Worm (Caenorhabditis elegans) whole organism, young adult: ENCODE measurements around the gene fkb-3.
A peak's percentile ranks its signal among the peaks of the same experiment; 100 is the strongest.

ENCODE experiments used
- B0261.1 ChIP-seq: sonication (generic microtip); optimal IDR thresholded peaks from 2 replicates; lab custom pipeline; 2016; ENCODE audit warnings: mild to moderate bottlenecking, missing genetic modification characterization, moderate library complexity, missing compliant biosample characterization
- B0336.3 ChIP-seq: fragments of 200-800 bp; sonication (Bioruptor generic); IDR thresholded peaks from 2 replicates; pipeline ENCODE4 v1.3.6; 2022; ENCODE audit warnings: missing genetic modification characterization, missing compliant biosample characterization
- C06A6.2 ChIP-seq: fragments of 200-800 bp; sonication (Bioruptor generic); conservative IDR thresholded peaks from 2 replicates; pipeline ENCODE4 v1.3.6; 2022; ENCODE audit warnings: missing genetic modification characterization, missing compliant biosample characterization
- C17E4.6 ChIP-seq: fragments of 200-800 bp; sonication (Bioruptor generic); IDR thresholded peaks from 2 replicates; pipeline ENCODE4 v1.3.6; 2022; ENCODE audit warnings: missing genetic modification reagents, missing genetic modification characterization, missing compliant biosample characterization
- D2030.7 ChIP-seq: fragments of 200-800 bp; sonication (Bioruptor generic); IDR thresholded peaks from 2 replicates; pipeline ENCODE4 v1.3.6; 2022; ENCODE audit warnings: missing genetic modification reagents, missing genetic modification characterization, missing compliant biosample characterization
- F49E8.2 ChIP-seq: sonication (generic microtip); optimal IDR thresholded peaks from 3 replicates; lab custom pipeline; 2017; ENCODE audit warnings: missing genetic modification characterization, mild to moderate bottlenecking, missing compliant biosample characterization, antibody characterized with exemption, moderate library complexity; ENCODE audit not compliant: insufficient read depth
- F57A8.1 ChIP-seq: fragments of 200-800 bp; sonication (Bioruptor generic); optimal IDR thresholded peaks from 2 replicates; lab custom pipeline; 2018; ENCODE audit warnings: mild to moderate bottlenecking, missing genetic modification characterization, moderate library complexity, missing compliant biosample characterization
- K12H6.12 ChIP-seq: fragments of 200-800 bp; sonication (Bioruptor generic); optimal IDR thresholded peaks from 2 replicates; lab custom pipeline; 2018; ENCODE audit warnings: mild to moderate bottlenecking, missing genetic modification characterization, missing compliant biosample characterization
- T07F8.4 ChIP-seq: sonication (generic microtip); optimal IDR thresholded peaks from 2 replicates; lab custom pipeline; 2016; ENCODE audit warnings: mild to moderate bottlenecking, missing genetic modification characterization, moderate library complexity, missing compliant biosample characterization
- Y53G8AR.9 ChIP-seq: fragments of 200-800 bp; sonication (Bioruptor generic); conservative IDR thresholded peaks from 2 replicates; pipeline ENCODE4 v1.3.6; 2022; ENCODE audit warnings: missing genetic modification reagents, missing genetic modification characterization, missing compliant biosample characterization
- Y67H2A.10 ChIP-seq: fragments of 200-800 bp; sonication (Bioruptor generic); conservative IDR thresholded peaks from 2 replicates; pipeline ENCODE4 v1.3.6; 2022; ENCODE audit warnings: missing genetic modification reagents, missing genetic modification characterization, missing compliant biosample characterization
- aptf-3 ChIP-seq: fragments of 200-800 bp; sonication (Bioruptor generic); IDR thresholded peaks from 2 replicates; pipeline ENCODE4 v1.3.6; 2022; ENCODE audit warnings: missing genetic modification characterization, missing compliant biosample characterization
- attf-3 ChIP-seq: fragments of 200-800 bp; sonication (Bioruptor generic); conservative IDR thresholded peaks from 2 replicates; pipeline ENCODE4 v1.3.6; 2022; ENCODE audit warnings: missing genetic modification reagents, missing genetic modification characterization, missing compliant biosample characterization
- cebp-1 ChIP-seq, 2 experiments: fragments of 200-800 bp in 1 of 2; sonication (Bioruptor generic) in 1 of 2; sonication (generic microtip) in 1 of 2; IDR thresholded peaks in 1 of 2; optimal IDR thresholded peaks in 1 of 2; 2 replicates each; pipeline versions ENCODE4 v1.3.6 to Lab custom; 2017 to 2022; ENCODE audit warnings: missing compliant biosample characterization in 2 of 2, missing genetic modification characterization in 2 of 2, mild to moderate bottlenecking in 1 of 2, missing genetic modification reagents in 1 of 2, moderate library complexity in 1 of 2
- ceh-100 ChIP-seq: fragments of 200-800 bp; sonication (Bioruptor generic); IDR thresholded peaks from 2 replicates; pipeline ENCODE4 v1.3.6; 2022; ENCODE audit warnings: missing genetic modification reagents, missing genetic modification characterization, missing compliant biosample characterization
- ceh-79 ChIP-seq: sonication (generic microtip); optimal IDR thresholded peaks from 2 replicates; lab custom pipeline; 2017; ENCODE audit warnings: mild to moderate bottlenecking, missing genetic modification characterization, missing compliant biosample characterization
- die-1 ChIP-seq: sonication (generic microtip); optimal IDR thresholded peaks from 2 replicates; lab custom pipeline; 2016; ENCODE audit warnings: missing genotype, mild to moderate bottlenecking, missing genetic modification characterization, missing compliant biosample characterization
- efl-1 ChIP-seq: fragments of 150-350 bp; optimal IDR thresholded peaks from 2 replicates; lab custom pipeline; 2014; ENCODE audit warnings: missing biosample characterization, missing genetic modification reagents, missing genetic modification characterization
- egl-18 ChIP-seq: fragments of 200-800 bp; sonication (Bioruptor generic); IDR thresholded peaks from 2 replicates; pipeline ENCODE4 v1.3.6; 2022; ENCODE audit warnings: missing genetic modification reagents, missing genetic modification characterization, missing compliant biosample characterization
- ekl-4 ChIP-seq: fragments of 200-800 bp; sonication (Bioruptor generic); IDR thresholded peaks from 2 replicates; pipeline ENCODE4 v1.3.6; 2022; ENCODE audit warnings: missing genetic modification reagents, missing genetic modification characterization, missing compliant biosample characterization
- ets-4 ChIP-seq: fragments of 200-800 bp; sonication (Bioruptor generic); optimal IDR thresholded peaks from 2 replicates; lab custom pipeline; 2018; ENCODE audit warnings: mild to moderate bottlenecking, missing genetic modification characterization, missing compliant biosample characterization
- hmg-1.2 ChIP-seq: fragments of 200-800 bp; sonication (Bioruptor generic); IDR thresholded peaks from 2 replicates; pipeline ENCODE4 v1.3.6; 2022; ENCODE audit warnings: missing genetic modification reagents, missing genetic modification characterization, missing compliant biosample characterization
- hrde-1 ChIP-seq: sonication (generic microtip); optimal IDR thresholded peaks from 2 replicates; lab custom pipeline; 2016; ENCODE audit warnings: missing genetic modification characterization, mild to moderate bottlenecking, missing compliant biosample characterization, moderate library complexity, missing genotype, missing genetic modification reagents, borderline replicate concordance
- let-526 ChIP-seq: fragments of 200-800 bp; sonication (Bioruptor generic); IDR thresholded peaks from 2 replicates; pipeline ENCODE4 v1.3.6; 2022; ENCODE audit warnings: missing genetic modification reagents, missing genetic modification characterization, missing compliant biosample characterization
- let-607 ChIP-seq, 2 experiments: fragments of 200-800 bp in 1 of 2; sonication (Bioruptor generic) in 1 of 2; sonication (generic microtip) in 1 of 2; optimal IDR thresholded peaks; 2 replicates each; lab custom pipeline; 2016 to 2018; ENCODE audit warnings: mild to moderate bottlenecking in 2 of 2, missing compliant biosample characterization in 2 of 2, missing genetic modification characterization in 2 of 2, moderate library complexity in 2 of 2, missing genotype in 1 of 2
- lin-40 ChIP-seq: sonication (generic microtip); optimal IDR thresholded peaks from 2 replicates; lab custom pipeline; 2016; ENCODE audit warnings: missing genetic modification characterization, mild to moderate bottlenecking, missing compliant biosample characterization, missing genotype, missing genetic modification reagents
- lin-54 ChIP-seq: fragments of 200-800 bp; sonication (Bioruptor generic); optimal IDR thresholded peaks from 2 replicates; lab custom pipeline; 2018; ENCODE audit warnings: mild to moderate bottlenecking, missing genetic modification characterization, missing compliant biosample characterization
- lir-1 ChIP-seq: fragments of 200-800 bp; sonication (Bioruptor generic); conservative IDR thresholded peaks from 2 replicates; pipeline ENCODE4 v1.3.6; 2022; ENCODE audit warnings: missing genetic modification reagents, missing genetic modification characterization, missing compliant biosample characterization
- lsy-27 ChIP-seq: sonication (generic microtip); optimal IDR thresholded peaks from 2 replicates; lab custom pipeline; 2017; ENCODE audit warnings: missing genetic modification characterization, mild to moderate bottlenecking, missing compliant biosample characterization, antibody characterized with exemption, missing genotype, borderline replicate concordance; ENCODE audit not compliant: insufficient read depth
- madf-10 ChIP-seq: sonication (generic microtip); optimal IDR thresholded peaks from 2 replicates; lab custom pipeline; 2016; ENCODE audit warnings: mild to moderate bottlenecking, missing genetic modification characterization, missing compliant biosample characterization
- mcd-1 ChIP-seq: fragments of 200-800 bp; sonication (Bioruptor generic); IDR thresholded peaks from 2 replicates; pipeline ENCODE4 v1.3.6; 2022; ENCODE audit warnings: missing genetic modification reagents, missing genetic modification characterization, missing compliant biosample characterization
- mxl-1 ChIP-seq: sonication (generic microtip); optimal IDR thresholded peaks from 2 replicates; lab custom pipeline; 2016; ENCODE audit warnings: missing genetic modification characterization, missing compliant biosample characterization
- nfya-1 ChIP-seq: sonication (generic microtip); optimal IDR thresholded peaks from 2 replicates; lab custom pipeline; 2017; ENCODE audit warnings: antibody characterized with exemption, missing compliant biosample characterization, missing genetic modification characterization, borderline replicate concordance; ENCODE audit not compliant: insufficient read depth
- nfyb-1 ChIP-seq: fragments of 200-800 bp; sonication (Bioruptor generic); IDR thresholded peaks from 2 replicates; pipeline ENCODE4 v1.3.6; 2022; ENCODE audit warnings: missing genetic modification reagents, missing genetic modification characterization, missing compliant biosample characterization
- nhr-120 ChIP-seq: fragments of 200-800 bp; sonication (Bioruptor generic); IDR thresholded peaks from 2 replicates; pipeline ENCODE4 v1.3.6; 2022; ENCODE audit warnings: missing genetic modification characterization, missing compliant biosample characterization
- nhr-27 ChIP-seq: fragments of 200-800 bp; sonication (Bioruptor generic); optimal IDR thresholded peaks from 2 replicates; lab custom pipeline; 2018; ENCODE audit warnings: mild to moderate bottlenecking, missing genetic modification characterization, moderate library complexity, missing compliant biosample characterization
- nhr-80 ChIP-seq: sonication (generic microtip); optimal IDR thresholded peaks from 2 replicates; lab custom pipeline; 2016; ENCODE audit warnings: missing genetic modification characterization, missing compliant biosample characterization
- nhr-90 ChIP-seq: sonication (generic microtip); optimal IDR thresholded peaks from 2 replicates; lab custom pipeline; 2016; ENCODE audit warnings: missing genotype, mild to moderate bottlenecking, missing genetic modification characterization, missing compliant biosample characterization
- pha-4 ChIP-seq: fragments of 150-350 bp; sonication (generic microtip); optimal IDR thresholded peaks from 2 replicates; lab custom pipeline; 2014; ENCODE audit warnings: missing biosample characterization, missing genetic modification reagents, missing genetic modification characterization
- sdz-38 ChIP-seq: sonication (generic microtip); optimal IDR thresholded peaks from 2 replicates; lab custom pipeline; 2016; ENCODE audit warnings: missing genotype, missing genetic modification characterization, missing compliant biosample characterization
- snpc-1.1 ChIP-seq: sonication (generic microtip); optimal IDR thresholded peaks from 2 replicates; lab custom pipeline; 2017; ENCODE audit warnings: missing genetic modification characterization, mild to moderate bottlenecking, missing compliant biosample characterization, antibody characterized with exemption, moderate library complexity, missing genotype, missing genetic modification reagents; ENCODE audit not compliant: insufficient read depth
- snpc-1.3 ChIP-seq: sonication (generic microtip); optimal IDR thresholded peaks from 2 replicates; lab custom pipeline; 2017; ENCODE audit warnings: missing genetic modification characterization, mild to moderate bottlenecking, missing compliant biosample characterization, antibody characterized with exemption, moderate library complexity, missing genotype, missing genetic modification reagents; ENCODE audit not compliant: insufficient read depth
- tbx-9 ChIP-seq: sonication (generic microtip); optimal IDR thresholded peaks from 2 replicates; lab custom pipeline; 2016; ENCODE audit warnings: borderline replicate concordance, missing genetic modification characterization, inconsistent platforms, missing compliant biosample characterization
- unc-130 ChIP-seq: sonication (generic microtip); optimal IDR thresholded peaks from 2 replicates; lab custom pipeline; 2016; ENCODE audit warnings: missing genetic modification reagents, missing genetic modification characterization, missing compliant biosample characterization
- zfh-2 ChIP-seq: fragments of 200-800 bp; sonication (Bioruptor generic); conservative IDR thresholded peaks from 2 replicates; pipeline ENCODE4 v1.3.6; 2022; ENCODE audit warnings: missing genetic modification reagents, missing genetic modification characterization, missing compliant biosample characterization
- ztf-25 ChIP-seq: fragments of 200-800 bp; sonication (Bioruptor generic); IDR thresholded peaks from 2 replicates; pipeline ENCODE4 v1.3.6; 2022; ENCODE audit warnings: missing genetic modification reagents, missing genetic modification characterization, missing compliant biosample characterization

Gene fkb-3

ce11 chrV:7196498-7196966 is 28.5 kb upstream of the fkb-3 start, which contains the start of gene F09G2.2 (continued):
- TF ChIP-seq let-526 (GFP tag; lab: Robert Waterston, UW) (peak; percentile 56; the same call in 1 of the 2 replicates), B0261.1 (no peak), C06A6.2 (GFP tag; lab: Robert Waterston, UW) (no peak; the same call in 1 of the 2 replicates), ceh-79 (tag; lab: Kevin White, UChicago) (no peak), tbx-9 (tag; lab: Kevin White, UChicago) (no peak), ztf-25 (0 out of 2 replicates have a peak, but pooled peaks have one; percentile 40), F57A8.1 (GFP tag; lab: Kevin White, UChicago) (no peak), efl-1 (GFP tag; lab: Kevin White, UChicago) (peak; percentile 88), lir-1 (GFP tag; lab: Robert Waterston, UW) (peak; percentile 84), Y53G8AR.9 (GFP tag; lab: Robert Waterston, UW) (peak; percentile 92), aptf-3 (GFP tag; lab: Robert Waterston, UW) (no peak), attf-3 (GFP tag; lab: Robert Waterston, UW) (peak; percentile 73), snpc-1.1 (tag; lab: Kevin White, UChicago) (peak; percentile 56), mxl-1 (tag; lab: Kevin White, UChicago) (peak; percentile 5), T07F8.4 (tag; lab: Kevin White, UChicago) (no peak), lsy-27 (tag; lab: Kevin White, UChicago) (no peak), lin-54 (peak; percentile 93), pha-4 (peak; percentile 84), nfya-1 (tag; lab: Kevin White, UChicago) (no peak), Y67H2A.10 (GFP tag; lab: Robert Waterston, UW) (peak; percentile 76; the same call in 1 of the 2 replicates), zfh-2 (GFP tag; lab: Robert Waterston, UW) (peak; percentile 90), K12H6.12 (tag; lab: Kevin White, UChicago) (peak; percentile 79), cebp-1 (GFP tag; IDR thresholded peaks at IDR 0.05; lab: Robert Waterston, UW) (peak; percentile 78), cebp-1 (tag; optimal IDR thresholded peaks at IDR 0.05; lab: Kevin White, UChicago) (peak; percentile 91), ets-4 (peak; percentile 42), nhr-80 (tag; lab: Kevin White, UChicago) (peak; percentile 90), ceh-100 (GFP tag; lab: Robert Waterston, UW) (peak; percentile 71), snpc-1.3 (tag; lab: Kevin White, UChicago) (peak; percentile 83), B0336.3 (GFP tag; lab: Robert Waterston, UW) (peak; percentile 84), hrde-1 (tag; lab: Kevin White, UChicago) (peak; percentile 14), nhr-120 (GFP tag; lab: Robert Waterston, UW) (no peak), ekl-4 (GFP tag; lab: Robert Waterston, UW) (peak; percentile 96), sdz-38 (tag; lab: Kevin White, UChicago) (no peak), mcd-1 (GFP tag; lab: Robert Waterston, UW) (peak; percentile 85), hmg-1.2 (GFP tag; lab: Robert Waterston, UW) (peak; percentile 99), nhr-27 (no peak), let-607 (tag; optimal IDR thresholded peaks at IDR 0.05; lab: Kevin White, UChicago) (peak; percentile 2 to 69), C17E4.6 (GFP tag; lab: Robert Waterston, UW) (peak; percentile 81), madf-10 (peak; percentile 78), nhr-90 (tag; lab: Kevin White, UChicago) (peak; percentile 8), F49E8.2 (tag; lab: Kevin White, UChicago) (peak; percentile 9), egl-18 (GFP tag; lab: Robert Waterston, UW) (no peak), D2030.7 (peak; percentile 88), unc-130 (GFP tag; lab: Kevin White, UChicago) (peak; percentile 32), die-1 (no peak), lin-40 (tag; lab: Kevin White, UChicago) (peak; percentile 86), nfyb-1 (GFP tag; lab: Robert Waterston, UW) (peak; percentile 92)
